Fruit fly (Drosophila melanogaster): ENCODE measurements around the gene LSm-4.

dm6 chr2L:10381890-10382450, 23.0 kb downstream of the LSm-4 start, which contains the start of gene CG5096:
- TF ChIP-seq kay (GFP tag; ENCODE audit: borderline replicate concordance) (peak; percentile 97), CG33017 (tag; optimal IDR thresholded peaks at IDR 0.05) (peak; percentile 96)

Measured in whole organism, adult.